Worm (Caenorhabditis elegans) whole organism, L4 larva: ENCODE results near the gene B0294.3.

Source experiments
- ZK546.5 ChIP-seq, 2 experiments: sonication (generic microtip); optimal IDR thresholded peaks; 2 replicates each; lab custom pipeline; 2017; ENCODE audit warnings: missing biosample characterization in 2 of 2, missing genetic modification characterization in 2 of 2
- ctbp-1 ChIP-seq: fragments of 200-800 bp; sonication (Bioruptor generic); IDR thresholded peaks from 2 replicates; pipeline ENCODE4 v1.3.6; 2022; ENCODE audit warnings: missing genetic modification reagents, missing genetic modification characterization, missing compliant biosample characterization
- daf-8 ChIP-seq: fragments of 200-800 bp; sonication (Bioruptor generic); IDR thresholded peaks from 2 replicates; pipeline ENCODE4 v1.3.6; 2022; ENCODE audit warnings: missing genetic modification characterization, missing compliant biosample characterization
- dmd-8 ChIP-seq: fragments of 200-800 bp; sonication (Bioruptor generic); IDR thresholded peaks from 2 replicates; pipeline ENCODE4 v1.3.6; 2022; ENCODE audit warnings: missing genetic modification characterization, missing compliant biosample characterization
- egl-43 ChIP-seq: fragments of 200-800 bp; sonication (Bioruptor generic); IDR thresholded peaks from 2 replicates; pipeline ENCODE4 v1.3.6; 2022; ENCODE audit warnings: missing genetic modification reagents, missing genetic modification characterization, missing compliant biosample characterization
- fkh-10 ChIP-seq: fragments of 150-350 bp; optimal IDR thresholded peaks from 2 replicates; lab custom pipeline; 2014; ENCODE audit warnings: missing biosample characterization, missing genetic modification reagents, missing genetic modification characterization
- lin-13 ChIP-seq: fragments of 150-350 bp; optimal IDR thresholded peaks from 2 replicates; lab custom pipeline; 2014; ENCODE audit warnings: missing biosample characterization, missing genetic modification reagents, missing genetic modification characterization
- lsy-2 ChIP-seq, 2 experiments: fragments of 150-350 bp in 1 of 2; sonication (generic microtip) in 1 of 2; optimal IDR thresholded peaks; 2 replicates each; lab custom pipeline; 2014 to 2017; ENCODE audit warnings: missing biosample characterization in 2 of 2, missing genetic modification characterization in 2 of 2
- nhr-41 ChIP-seq: fragments of 200-800 bp; sonication (Bioruptor generic); IDR thresholded peaks from 2 replicates; pipeline ENCODE4 v1.3.6; 2022; ENCODE audit warnings: missing genetic modification reagents, missing genetic modification characterization, missing compliant biosample characterization
- nhr-42 ChIP-seq: fragments of 200-800 bp; sonication (Bioruptor generic); IDR thresholded peaks from 2 replicates; pipeline ENCODE4 v1.3.6; 2022; ENCODE audit warnings: missing genetic modification characterization, missing compliant biosample characterization
- snpc-4 ChIP-seq: fragments of 150-350 bp; optimal IDR thresholded peaks from 2 replicates; lab custom pipeline; 2014; ENCODE audit warnings: missing biosample characterization, missing genetic modification characterization
- unc-62 ChIP-seq, 3 experiments: fragments of 150-350 bp in 1 of 3; sonication (generic microtip); optimal IDR thresholded peaks in 2 of 3; peaks in 1 of 3; 1 replicate in 1 of 3; 2 replicates in 2 of 3; lab custom pipeline; 2014 to 2017; ENCODE audit warnings: missing biosample characterization in 3 of 3, missing genetic modification characterization in 3 of 3, missing genetic modification reagents in 3 of 3, missing genotype in 1 of 3

DNA sequence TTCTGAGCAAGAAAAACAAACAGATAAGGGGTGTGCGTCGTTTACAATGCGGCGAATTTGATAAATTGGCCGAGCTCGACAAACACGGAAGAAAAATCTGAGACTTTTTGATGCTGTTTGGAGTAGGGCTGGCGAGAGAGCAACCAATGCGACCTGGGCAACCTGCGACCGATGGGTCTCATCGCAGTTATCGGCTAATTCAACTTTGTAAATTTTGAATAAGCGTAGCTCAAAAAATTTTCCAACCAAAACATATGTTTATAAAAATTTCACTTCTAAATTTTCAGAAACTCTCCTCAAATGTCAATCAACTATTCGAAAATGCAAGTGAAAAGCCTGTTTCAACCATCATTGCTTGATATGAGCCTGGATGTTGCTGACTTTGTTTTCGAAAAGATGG, at the start of gene B0294.3:
- TF ChIP-seq daf-8 (GFP tag; lab: Robert Waterston, UW) (no peak), egl-43 (GFP tag; lab: Robert Waterston, UW) (no peak), ZK546.5 (tag; optimal IDR thresholded peaks at IDR 0.05; lab: Kevin White, UChicago) (no peak), nhr-42 (no peak), unc-62 (GFP tag; optimal IDR thresholded peaks at IDR 0.05 in 1 of 2; lab: Kevin White, UChicago) (no peak), unc-62 (tag; optimal IDR thresholded peaks at IDR 0.05; lab: Kevin White, UChicago) (no peak), nhr-41 (GFP tag; lab: Robert Waterston, UW) (no peak), snpc-4 (tag; lab: Kevin White, UChicago) (no peak), dmd-8 (GFP tag; lab: Robert Waterston, UW) (no peak), fkh-10 (GFP tag; lab: Kevin White, UChicago) (no peak), lin-13 (GFP tag; lab: Kevin White, UChicago) (no peak), ctbp-1 (no peak), lsy-2 (tag; optimal IDR thresholded peaks at IDR 0.05; lab: Kevin White, UChicago) (no peak)
